Worm (Caenorhabditis elegans) whole organism, late embryonic: ENCODE data around the gene F09C6.10.
A peak's percentile ranks its signal among the peaks of the same experiment; 100 is the strongest.

ENCODE experiments used
- C08G9.2 ChIP-seq: sonication (generic microtip); optimal IDR thresholded peaks from 2 replicates; lab custom pipeline; 2016; ENCODE audit warnings: mild to moderate bottlenecking, missing genetic modification characterization, moderate library complexity, missing compliant biosample characterization
- C38D4.7 ChIP-seq: fragments of 200-800 bp; sonication (Bioruptor generic); optimal IDR thresholded peaks from 2 replicates; lab custom pipeline; 2018; ENCODE audit warnings: mild to moderate bottlenecking, missing genetic modification characterization, moderate library complexity, missing compliant biosample characterization
- F13H6.1 ChIP-seq: sonication (generic microtip); optimal IDR thresholded peaks from 2 replicates; lab custom pipeline; 2016; ENCODE audit warnings: missing genetic modification characterization, missing compliant biosample characterization
- K09A11.1 ChIP-seq: sonication (generic microtip); optimal IDR thresholded peaks from 2 replicates; lab custom pipeline; 2017; ENCODE audit warnings: antibody characterized with exemption, mild to moderate bottlenecking, missing genetic modification characterization, missing compliant biosample characterization; ENCODE audit not compliant: insufficient read depth
- T23F11.4 ChIP-seq: fragments of 200-800 bp; sonication (Bioruptor generic); optimal IDR thresholded peaks from 2 replicates; lab custom pipeline; 2018; ENCODE audit warnings: mild to moderate bottlenecking, missing genetic modification characterization, missing compliant biosample characterization
- ahr-1 ChIP-seq: sonication (generic microtip); optimal IDR thresholded peaks from 2 replicates; lab custom pipeline; 2016; ENCODE audit warnings: missing genetic modification characterization, missing compliant biosample characterization
- ama-1 ChIP-seq: fragments of 150-350 bp; optimal IDR thresholded peaks from 2 replicates; lab custom pipeline; 2014
- ceh-18 ChIP-seq: sonication (generic microtip); optimal IDR thresholded peaks from 2 replicates; lab custom pipeline; 2016; ENCODE audit warnings: missing genetic modification characterization, missing compliant biosample characterization
- ceh-19 ChIP-seq: fragments of 200-800 bp; sonication (Bioruptor generic); optimal IDR thresholded peaks from 2 replicates; lab custom pipeline; 2018; ENCODE audit warnings: mild to moderate bottlenecking, missing genetic modification characterization, missing compliant biosample characterization
- ceh-2 ChIP-seq: sonication (generic microtip); optimal IDR thresholded peaks from 2 replicates; lab custom pipeline; 2016; ENCODE audit warnings: missing genotype, missing genetic modification characterization, missing compliant biosample characterization
- ceh-22 ChIP-seq: sonication (generic microtip); optimal IDR thresholded peaks from 2 replicates; lab custom pipeline; 2017; ENCODE audit warnings: missing biosample characterization, missing genetic modification characterization
- ceh-24 ChIP-seq: sonication (generic microtip); optimal IDR thresholded peaks from 2 replicates; lab custom pipeline; 2016; ENCODE audit warnings: mild to moderate bottlenecking, missing genetic modification characterization, missing compliant biosample characterization
- ceh-31 ChIP-seq: sonication (generic microtip); optimal IDR thresholded peaks from 2 replicates; lab custom pipeline; 2016; ENCODE audit warnings: missing genetic modification characterization, missing compliant biosample characterization
- ceh-34 ChIP-seq: sonication (generic microtip); optimal IDR thresholded peaks from 2 replicates; lab custom pipeline; 2016; ENCODE audit warnings: mild to moderate bottlenecking, missing genetic modification characterization, missing compliant biosample characterization
- ceh-45 ChIP-seq: fragments of 200-800 bp; sonication (Bioruptor generic); IDR thresholded peaks from 2 replicates; pipeline ENCODE4 v1.3.6; 2022; ENCODE audit warnings: missing genetic modification reagents, missing genetic modification characterization, missing compliant biosample characterization
- ceh-48 ChIP-seq: sonication (generic microtip); optimal IDR thresholded peaks from 2 replicates; lab custom pipeline; 2016; ENCODE audit warnings: missing genetic modification characterization, inconsistent platforms, missing compliant biosample characterization
- ceh-9 ChIP-seq: sonication (generic microtip); optimal IDR thresholded peaks from 2 replicates; lab custom pipeline; 2016; ENCODE audit warnings: mild to moderate bottlenecking, missing genetic modification characterization, inconsistent platforms, missing compliant biosample characterization
- dve-1 ChIP-seq: sonication (generic microtip); optimal IDR thresholded peaks from 2 replicates; lab custom pipeline; 2017; ENCODE audit warnings: antibody characterized with exemption, mild to moderate bottlenecking, missing genetic modification characterization, missing compliant biosample characterization
- eyg-1 ChIP-seq: sonication (generic microtip); optimal IDR thresholded peaks from 2 replicates; lab custom pipeline; 2016; ENCODE audit warnings: missing genotype, missing genetic modification characterization, missing compliant biosample characterization
- fax-1 ChIP-seq: sonication (generic microtip); optimal IDR thresholded peaks from 2 replicates; lab custom pipeline; 2016; ENCODE audit warnings: missing genotype, missing genetic modification characterization, missing compliant biosample characterization
- fkh-10 ChIP-seq: fragments of 150-350 bp; optimal IDR thresholded peaks from 2 replicates; lab custom pipeline; 2014; ENCODE audit warnings: missing biosample characterization, missing genetic modification reagents, missing genetic modification characterization
- gmeb-2 ChIP-seq: sonication (generic microtip); optimal IDR thresholded peaks from 2 replicates; lab custom pipeline; 2016; ENCODE audit warnings: missing genetic modification characterization, inconsistent platforms, missing compliant biosample characterization
- hlh-13 ChIP-seq: fragments of 200-800 bp; sonication (Bioruptor generic); optimal IDR thresholded peaks from 2 replicates; lab custom pipeline; 2018; ENCODE audit warnings: mild to moderate bottlenecking, missing genetic modification characterization, missing compliant biosample characterization
- hlh-15 ChIP-seq: sonication (generic microtip); optimal IDR thresholded peaks from 2 replicates; lab custom pipeline; 2016; ENCODE audit warnings: missing genetic modification characterization, missing compliant biosample characterization
- hlh-30 ChIP-seq: sonication (generic microtip); optimal IDR thresholded peaks from 2 replicates; lab custom pipeline; 2017; ENCODE audit warnings: antibody characterized with exemption, missing genetic modification characterization, missing compliant biosample characterization; ENCODE audit not compliant: insufficient read depth
- hlh-6 ChIP-seq: sonication (generic microtip); optimal IDR thresholded peaks from 2 replicates; lab custom pipeline; 2016; ENCODE audit warnings: missing genotype, missing genetic modification characterization, missing compliant biosample characterization
- hlh-8 ChIP-seq: sonication (generic microtip); optimal IDR thresholded peaks from 2 replicates; lab custom pipeline; 2016; ENCODE audit warnings: missing genotype, missing genetic modification characterization, missing compliant biosample characterization
- lim-6 ChIP-seq: sonication (generic microtip); optimal IDR thresholded peaks from 2 replicates; lab custom pipeline; 2016; ENCODE audit warnings: missing genetic modification characterization, missing compliant biosample characterization
- lin-11 ChIP-seq: fragments of 200-800 bp; sonication (Bioruptor generic); optimal IDR thresholded peaks from 2 replicates; lab custom pipeline; 2018; ENCODE audit warnings: mild to moderate bottlenecking, missing genetic modification characterization, missing compliant biosample characterization
- madf-2 ChIP-seq: sonication (generic microtip); optimal IDR thresholded peaks from 2 replicates; lab custom pipeline; 2017; ENCODE audit warnings: missing genetic modification characterization, missing compliant biosample characterization
- nfya-1 ChIP-seq: sonication (generic microtip); optimal IDR thresholded peaks from 2 replicates; lab custom pipeline; 2017; ENCODE audit warnings: missing genetic modification characterization, mild to moderate bottlenecking, missing compliant biosample characterization, antibody characterized with exemption, moderate library complexity
- nhr-11 ChIP-seq: fragments of 150-350 bp; optimal IDR thresholded peaks from 2 replicates; lab custom pipeline; 2014; ENCODE audit warnings: missing biosample characterization, missing genetic modification characterization
- npax-4 ChIP-seq: sonication (generic microtip); optimal IDR thresholded peaks from 2 replicates; lab custom pipeline; 2016; ENCODE audit warnings: missing genetic modification characterization, missing compliant biosample characterization
- pag-3 ChIP-seq: sonication (generic microtip); optimal IDR thresholded peaks from 2 replicates; lab custom pipeline; 2016; ENCODE audit warnings: missing compliant biosample characterization, missing genetic modification characterization, borderline replicate concordance
- pat-9 ChIP-seq: fragments of 200-800 bp; sonication (Bioruptor generic); optimal IDR thresholded peaks from 2 replicates; lab custom pipeline; 2018; ENCODE audit warnings: mild to moderate bottlenecking, missing genetic modification characterization, moderate library complexity, missing compliant biosample characterization
- pax-1 ChIP-seq: fragments of 150-350 bp; optimal IDR thresholded peaks from 2 replicates; lab custom pipeline; 2014; ENCODE audit warnings: missing biosample characterization, missing genetic modification characterization
- pha-2 ChIP-seq: sonication (generic microtip); optimal IDR thresholded peaks from 2 replicates; lab custom pipeline; 2017; ENCODE audit warnings: mild to moderate bottlenecking, missing genetic modification characterization, missing compliant biosample characterization
- pha-4 ChIP-seq: fragments of 150-350 bp; optimal IDR thresholded peaks from 2 replicates; lab custom pipeline; 2018; ENCODE audit warnings: missing biosample characterization, missing genetic modification reagents, missing genetic modification characterization
- pqm-1 ChIP-seq: sonication (generic microtip); optimal IDR thresholded peaks from 2 replicates; lab custom pipeline; 2016; ENCODE audit warnings: missing genetic modification characterization, missing compliant biosample characterization
- pros-1 ChIP-seq: fragments of 150-350 bp; optimal IDR thresholded peaks from 2 replicates; lab custom pipeline; 2014; ENCODE audit warnings: missing biosample characterization, missing genetic modification reagents, missing genetic modification characterization
- sdc-2 ChIP-seq: sonication (generic microtip); optimal IDR thresholded peaks from 2 replicates; lab custom pipeline; 2016; ENCODE audit warnings: missing genotype, missing genetic modification characterization, missing compliant biosample characterization
- sox-2 ChIP-seq: fragments of 200-800 bp; sonication (Bioruptor generic); IDR thresholded peaks from 2 replicates; pipeline ENCODE4 v1.3.6; 2022; ENCODE audit warnings: missing genetic modification reagents, missing genetic modification characterization, missing compliant biosample characterization
- sox-4 ChIP-seq: sonication (generic microtip); optimal IDR thresholded peaks from 2 replicates; lab custom pipeline; 2017; ENCODE audit warnings: mild to moderate bottlenecking, missing genetic modification characterization, inconsistent platforms, missing compliant biosample characterization
- syd-9 ChIP-seq: sonication (generic microtip); optimal IDR thresholded peaks from 2 replicates; lab custom pipeline; 2016; ENCODE audit warnings: mild to moderate bottlenecking, missing genetic modification characterization, moderate library complexity, missing compliant biosample characterization
- unc-3 ChIP-seq, 2 experiments: fragments of 200-800 bp in 1 of 2; sonication (Bioruptor generic) in 1 of 2; sonication (generic microtip) in 1 of 2; conservative IDR thresholded peaks in 1 of 2; optimal IDR thresholded peaks in 1 of 2; 2 replicates each; pipeline versions ENCODE4 v1.3.6 to Lab custom; 2016 to 2022; ENCODE audit warnings: missing compliant biosample characterization in 2 of 2, missing genetic modification characterization in 2 of 2, missing genetic modification reagents in 1 of 2
- unc-42 ChIP-seq: sonication (generic microtip); optimal IDR thresholded peaks from 2 replicates; lab custom pipeline; 2016; ENCODE audit warnings: missing genotype, missing genetic modification characterization, missing compliant biosample characterization
- unc-55 ChIP-seq: sonication (generic microtip); optimal IDR thresholded peaks from 2 replicates; lab custom pipeline; 2017; ENCODE audit warnings: missing biosample characterization, missing genetic modification reagents, missing genetic modification characterization
- unc-86 ChIP-seq: sonication (generic microtip); optimal IDR thresholded peaks from 2 replicates; lab custom pipeline; 2016; ENCODE audit warnings: missing genetic modification characterization, missing compliant biosample characterization
- zip-5 ChIP-seq: sonication (generic microtip); optimal IDR thresholded peaks from 2 replicates; lab custom pipeline; 2016; ENCODE audit warnings: missing genetic modification characterization, missing compliant biosample characterization
- ztf-16 ChIP-seq: sonication (generic microtip); optimal IDR thresholded peaks from 2 replicates; lab custom pipeline; 2017; ENCODE audit warnings: missing genetic modification characterization, missing compliant biosample characterization

The F09C6.10 gene

DNA sequence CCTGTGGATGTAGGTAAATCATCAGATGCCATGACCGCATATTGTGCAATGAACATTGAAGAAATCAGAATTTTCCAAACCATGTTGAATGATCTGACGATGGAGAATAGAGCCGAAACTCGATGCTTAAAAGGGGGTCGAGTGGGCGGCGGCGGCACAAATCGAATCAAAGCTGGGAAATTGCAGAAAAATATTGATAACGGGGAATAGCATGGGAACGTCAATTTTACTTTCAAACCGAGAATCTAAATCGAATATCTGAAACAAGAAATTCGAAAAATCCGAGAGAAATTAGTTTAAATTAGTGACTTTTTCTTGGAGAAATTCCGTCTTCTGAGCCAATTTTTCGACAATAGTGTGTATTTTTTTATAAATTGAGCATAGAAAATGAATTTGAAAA, at the start of gene F09C6.10:
F09C6.10 (minus strand) TSS at position 101 of the 400 bp plus-strand sequence.
- TF ChIP-seq sdc-2 (tag; lab: Kevin White, UChicago) (no peak), ceh-48 (tag; lab: Kevin White, UChicago) (no peak), fkh-10 (no peak), npax-4 (no peak), K09A11.1 (tag; lab: Kevin White, UChicago) (no peak), ztf-16 (no peak), C08G9.2 (no peak), unc-3 (GFP tag; conservative IDR thresholded peaks at IDR 0.05; lab: Robert Waterston, UW) (no peak), unc-3 (tag; optimal IDR thresholded peaks at IDR 0.05; lab: Kevin White, UChicago) (no peak), ceh-31 (tag; lab: Kevin White, UChicago) (no peak), nhr-11 (tag; lab: Kevin White, UChicago) (no peak), ceh-19 (GFP tag; lab: Kevin White, UChicago) (no peak), fax-1 (tag; lab: Kevin White, UChicago) (no peak), hlh-13 (GFP tag; lab: Kevin White, UChicago) (no peak), lin-11 (tag; lab: Kevin White, UChicago) (no peak)

DNA sequence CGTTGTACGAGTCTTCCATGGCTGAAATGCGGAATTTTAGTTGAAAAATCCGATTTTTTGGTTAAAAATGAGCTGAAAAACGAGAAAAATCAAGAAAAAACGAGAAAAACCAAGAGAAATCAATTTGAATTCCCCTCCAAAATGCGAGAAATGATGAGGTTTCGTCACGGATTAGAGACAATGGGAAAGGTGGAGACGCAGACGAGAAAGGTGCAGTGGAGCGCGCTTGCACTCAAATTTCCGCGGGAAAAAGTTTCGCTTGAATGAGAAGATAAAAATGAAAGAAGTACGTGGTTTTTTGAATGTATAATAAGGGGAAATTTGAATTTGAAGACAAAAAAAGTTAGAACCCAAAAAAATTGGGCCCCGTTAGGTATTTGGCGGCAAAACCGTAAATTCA, 49.7 kb upstream of the F09C6.10 start, which contains the start of gene efl-1:
efl-1 (minus strand) TSS at position 21 of the 400 bp plus-strand sequence.
- TF ChIP-seq dve-1 (tag; lab: Kevin White, UChicago) (peak; percentile 57), eyg-1 (tag; lab: Kevin White, UChicago) (no peak), pha-4 (tag; lab: Kevin White, UChicago) (no peak), K09A11.1 (tag; lab: Kevin White, UChicago) (peak; percentile 21), ztf-16 (no peak), sox-4 (tag; lab: Kevin White, UChicago) (no peak), fkh-10 (no peak), madf-2 (tag; lab: Kevin White, UChicago) (no peak), nhr-11 (tag; lab: Kevin White, UChicago) (no peak), hlh-15 (tag; lab: Kevin White, UChicago) (no peak), ceh-24 (tag; lab: Kevin White, UChicago) (no peak), gmeb-2 (tag; lab: Kevin White, UChicago) (no peak), ceh-45 (GFP tag; lab: Robert Waterston, UW) (no peak), hlh-8 (no peak), ceh-9 (no peak), hlh-30 (tag; lab: Kevin White, UChicago) (peak; percentile 8), T23F11.4 (GFP tag; lab: Kevin White, UChicago) (no peak), ceh-2 (tag; lab: Kevin White, UChicago) (no peak), hlh-6 (no peak), ahr-1 (tag; lab: Kevin White, UChicago) (no peak), hlh-13 (GFP tag; lab: Kevin White, UChicago) (no peak), C38D4.7 (GFP tag; lab: Kevin White, UChicago) (no peak), zip-5 (tag; lab: Kevin White, UChicago) (no peak), syd-9 (tag; lab: Kevin White, UChicago) (no peak), ceh-34 (tag; lab: Kevin White, UChicago) (peak; percentile 56), unc-42 (peak; percentile 98), nfya-1 (peak; percentile 86), pqm-1 (tag; lab: Kevin White, UChicago) (peak; percentile 19), ceh-18 (tag; lab: Kevin White, UChicago) (peak; percentile 70), ceh-22 (tag; lab: Kevin White, UChicago) (no peak), pros-1 (tag; lab: Kevin White, UChicago) (peak; percentile 58), ama-1 (no peak), unc-86 (no peak), sdc-2 (tag; lab: Kevin White, UChicago) (no peak), ceh-48 (tag; lab: Kevin White, UChicago) (peak; percentile 9), unc-55 (GFP tag; lab: Kevin White, UChicago) (peak; percentile 88), lim-6 (tag; lab: Kevin White, UChicago) (no peak), pat-9 (tag; lab: Kevin White, UChicago) (no peak), F13H6.1 (tag; lab: Kevin White, UChicago) (no peak), pha-2 (tag; lab: Kevin White, UChicago) (no peak), pag-3 (tag; lab: Kevin White, UChicago) (no peak), sox-2 (GFP tag; lab: Robert Waterston, UW) (no peak; the same call in 1 of the 2 replicates), pax-1 (tag; lab: Kevin White, UChicago) (peak; percentile 94)
